Worm (Caenorhabditis elegans) whole organism, early embryonic: ENCODE measurements around the gene H10D18.5.

Source experiments
- B0310.2 ChIP-seq: sonication (generic microtip); optimal IDR thresholded peaks from 2 replicates; lab custom pipeline; 2016; ENCODE audit warnings: mild to moderate bottlenecking, missing genetic modification characterization, missing compliant biosample characterization
- F13C5.2 ChIP-seq: sonication (generic microtip); optimal IDR thresholded peaks from 2 replicates; lab custom pipeline; 2017; ENCODE audit warnings: mild to moderate bottlenecking, missing genetic modification characterization, inconsistent platforms, missing compliant biosample characterization
- aly-1 ChIP-seq: sonication (generic microtip); optimal IDR thresholded peaks from 2 replicates; lab custom pipeline; 2016; ENCODE audit warnings: missing genetic modification characterization, missing compliant biosample characterization
- ama-1 ChIP-seq: fragments of 150-350 bp; optimal IDR thresholded peaks from 2 replicates; lab custom pipeline; 2014
- ceh-13 ChIP-seq: fragments of 200-800 bp; sonication (Bioruptor generic); optimal IDR thresholded peaks from 2 replicates; lab custom pipeline; 2018; ENCODE audit warnings: mild to moderate bottlenecking, missing genetic modification characterization, missing compliant biosample characterization
- ceh-36 ChIP-seq: sonication (generic microtip); optimal IDR thresholded peaks from 2 replicates; lab custom pipeline; 2016; ENCODE audit warnings: missing genetic modification characterization, inconsistent platforms, missing compliant biosample characterization
- ets-7 ChIP-seq: sonication (generic microtip); optimal IDR thresholded peaks from 2 replicates; lab custom pipeline; 2016; ENCODE audit warnings: missing genotype, missing genetic modification characterization, missing compliant biosample characterization
- flt-1 ChIP-seq: fragments of 200-800 bp; sonication (Bioruptor generic); IDR thresholded peaks from 2 replicates; pipeline ENCODE4 v1.3.6; 2022; ENCODE audit warnings: missing genetic modification characterization, missing compliant biosample characterization
- hmbx-1 ChIP-seq: sonication (generic microtip); optimal IDR thresholded peaks from 2 replicates; lab custom pipeline; 2016; ENCODE audit warnings: mild to moderate bottlenecking, missing genetic modification characterization, missing compliant biosample characterization
- hmg-4 ChIP-seq: fragments of 200-800 bp; sonication (Bioruptor generic); optimal IDR thresholded peaks from 2 replicates; lab custom pipeline; 2018; ENCODE audit warnings: mild to moderate bottlenecking, missing genetic modification characterization, missing compliant biosample characterization
- hnd-1 ChIP-seq: sonication (generic microtip); optimal IDR thresholded peaks from 2 replicates; lab custom pipeline; 2016; ENCODE audit warnings: missing genetic modification characterization, missing compliant biosample characterization
- pes-1 ChIP-seq: fragments of 200-800 bp; sonication (Bioruptor generic); IDR thresholded peaks from 2 replicates; pipeline ENCODE4 v1.3.6; 2022; ENCODE audit warnings: missing genetic modification reagents, missing genetic modification characterization, missing compliant biosample characterization
- scrt-1 ChIP-seq: fragments of 200-800 bp; sonication (Bioruptor generic); IDR thresholded peaks from 2 replicates; pipeline ENCODE4 v1.3.6; 2022; ENCODE audit warnings: missing genetic modification characterization, missing compliant biosample characterization
- sea-1 ChIP-seq: fragments of 200-800 bp; sonication (Bioruptor generic); conservative IDR thresholded peaks from 2 replicates; pipeline ENCODE4 v1.3.6; 2022; ENCODE audit warnings: missing genetic modification characterization, missing compliant biosample characterization
- tbx-11 ChIP-seq: fragments of 200-800 bp; sonication (Bioruptor generic); IDR thresholded peaks from 2 replicates; pipeline ENCODE4 v1.3.6; 2022; ENCODE audit warnings: missing genetic modification characterization, missing compliant biosample characterization
- tbx-37 ChIP-seq: fragments of 200-800 bp; sonication (Bioruptor generic); conservative IDR thresholded peaks from 2 replicates; pipeline ENCODE4 v1.3.6; 2022; ENCODE audit warnings: missing genetic modification reagents, missing genetic modification characterization, missing compliant biosample characterization
- tra-4 ChIP-seq: sonication (generic microtip); optimal IDR thresholded peaks from 2 replicates; lab custom pipeline; 2017; ENCODE audit warnings: missing genetic modification characterization, missing compliant biosample characterization

Gene H10D18.5

ce11 chrV:3843926-3844325, 12.4 kb upstream of the H10D18.5 start, which contains the start of gene ugt-32:
ugt-32 (minus strand) TSS chrV:3844007.
- TF ChIP-seq tbx-11 (GFP tag; lab: Robert Waterston, UW) (no peak), sea-1 (GFP tag; lab: Robert Waterston, UW) (no peak), B0310.2 (no peak), tbx-37 (GFP tag; lab: Robert Waterston, UW) (no peak), flt-1 (GFP tag; lab: Robert Waterston, UW) (no peak), scrt-1 (GFP tag; lab: Robert Waterston, UW) (no peak), pes-1 (GFP tag; lab: Robert Waterston, UW) (no peak), hnd-1 (tag; lab: Kevin White, UChicago) (no peak), ama-1 (lab: Kevin White, UChicago) (no peak), ceh-13 (no peak), aly-1 (no peak), ets-7 (tag; lab: Kevin White, UChicago) (no peak), F13C5.2 (no peak), hmg-4 (no peak), ceh-36 (tag; lab: Kevin White, UChicago) (no peak), tra-4 (tag; lab: Kevin White, UChicago) (no peak), hmbx-1 (tag; lab: Kevin White, UChicago) (no peak)

DNA sequence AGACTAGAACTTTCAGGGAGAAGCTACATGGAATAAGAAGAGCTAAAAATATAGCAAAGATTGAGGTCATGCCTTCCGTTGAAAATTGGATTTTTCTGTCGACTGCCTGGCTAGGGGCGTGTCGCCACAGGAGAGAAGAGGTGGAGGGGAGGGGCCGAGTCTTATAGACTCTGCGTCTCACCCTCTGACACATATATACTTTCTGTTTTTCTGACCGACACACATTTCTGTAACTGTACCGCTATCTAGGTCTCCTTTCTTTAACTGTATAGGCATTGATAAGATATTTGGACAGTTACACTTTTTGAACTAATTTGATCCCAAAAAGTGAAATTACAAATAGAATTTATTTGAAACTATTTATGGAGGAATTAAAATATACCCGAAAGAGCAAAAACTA, 9.9 kb upstream of the H10D18.5 start:
- no peak for TF ChIP-seq tbx-37 (GFP tag; lab: Robert Waterston, UW)
- TF ChIP-seq ets-7 (tag; lab: Kevin White, UChicago): no peak
- TF ChIP-seq hmbx-1 (tag; lab: Kevin White, UChicago): no peak
- TF ChIP-seq sea-1 (GFP tag; lab: Robert Waterston, UW): no peak

DNA sequence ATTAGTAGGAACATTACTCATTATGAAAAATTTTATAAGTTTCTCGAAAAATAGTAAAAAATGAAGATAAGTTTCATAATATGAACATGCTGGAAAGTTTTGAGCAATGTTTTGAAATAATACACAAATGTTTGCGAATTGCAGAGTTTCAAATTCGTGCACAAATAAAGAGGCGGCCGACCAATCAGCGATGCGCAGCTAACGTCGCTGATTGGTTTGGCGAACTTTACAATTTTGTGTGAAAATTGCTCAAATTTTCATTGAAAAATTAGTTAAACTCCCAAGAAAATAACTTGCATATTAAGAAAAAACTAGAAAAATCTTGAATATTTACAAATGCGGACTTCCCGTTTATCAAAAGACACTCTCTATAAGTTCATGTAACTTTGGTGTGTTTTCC, 1.1 kb upstream of the H10D18.5 start:
- no peak for TF ChIP-seq hmbx-1 (tag; lab: Kevin White, UChicago)
- TF ChIP-seq aly-1: no peak
- TF ChIP-seq tbx-37 (GFP tag; lab: Robert Waterston, UW): no peak
- no peak for TF ChIP-seq sea-1 (GFP tag; lab: Robert Waterston, UW)
- TF ChIP-seq ets-7 (tag; lab: Kevin White, UChicago): no peak
- no peak for TF ChIP-seq tra-4 (tag; lab: Kevin White, UChicago)
- no peak for TF ChIP-seq flt-1 (GFP tag; lab: Robert Waterston, UW)
- no peak for TF ChIP-seq B0310.2
- no peak for TF ChIP-seq hnd-1 (tag; lab: Kevin White, UChicago)

- TF ChIP-seq F13C5.2 (no peak), tbx-11 (GFP tag; lab: Robert Waterston, UW) (no peak), ceh-36 (tag; lab: Kevin White, UChicago) (no peak), flt-1 (GFP tag; lab: Robert Waterston, UW) (no peak), aly-1 (no peak), ama-1 (lab: Kevin White, UChicago) (no peak), scrt-1 (GFP tag; lab: Robert Waterston, UW) (no peak), sea-1 (GFP tag; lab: Robert Waterston, UW) (no peak), hnd-1 (tag; lab: Kevin White, UChicago) (no peak), ceh-13 (no peak), hmbx-1 (tag; lab: Kevin White, UChicago) (no peak), tra-4 (tag; lab: Kevin White, UChicago) (no peak), ets-7 (tag; lab: Kevin White, UChicago) (no peak), hmg-4 (no peak)
Measured at ce11 chrV:3832103-3832502, 587 bp upstream of the H10D18.5 start.

- TF ChIP-seq F13C5.2 (no peak), flt-1 (GFP tag; lab: Robert Waterston, UW) (no peak), hnd-1 (tag; lab: Kevin White, UChicago) (no peak), ceh-36 (tag; lab: Kevin White, UChicago) (no peak), sea-1 (GFP tag; lab: Robert Waterston, UW) (no peak), tbx-37 (GFP tag; lab: Robert Waterston, UW) (no peak), tra-4 (tag; lab: Kevin White, UChicago) (no peak), aly-1 (no peak), B0310.2 (no peak), tbx-11 (GFP tag; lab: Robert Waterston, UW) (no peak), ama-1 (lab: Kevin White, UChicago) (no peak), pes-1 (GFP tag; lab: Robert Waterston, UW) (no peak), scrt-1 (GFP tag; lab: Robert Waterston, UW) (no peak), ets-7 (tag; lab: Kevin White, UChicago) (no peak), ceh-13 (no peak), hmg-4 (no peak), hmbx-1 (tag; lab: Kevin White, UChicago) (no peak)
Measured at ce11 chrV:3825190-3825589, 6.3 kb downstream of the H10D18.5 start.

- TF ChIP-seq ama-1 (lab: Kevin White, UChicago) (no peak), tra-4 (tag; lab: Kevin White, UChicago) (no peak), F13C5.2 (no peak), ceh-13 (no peak), ets-7 (tag; lab: Kevin White, UChicago) (no peak), aly-1 (no peak), flt-1 (GFP tag; lab: Robert Waterston, UW) (no peak), scrt-1 (GFP tag; lab: Robert Waterston, UW) (no peak)
Measured at ce11 chrV:3820875-3821274, 10.6 kb downstream of the H10D18.5 start.

DNA sequence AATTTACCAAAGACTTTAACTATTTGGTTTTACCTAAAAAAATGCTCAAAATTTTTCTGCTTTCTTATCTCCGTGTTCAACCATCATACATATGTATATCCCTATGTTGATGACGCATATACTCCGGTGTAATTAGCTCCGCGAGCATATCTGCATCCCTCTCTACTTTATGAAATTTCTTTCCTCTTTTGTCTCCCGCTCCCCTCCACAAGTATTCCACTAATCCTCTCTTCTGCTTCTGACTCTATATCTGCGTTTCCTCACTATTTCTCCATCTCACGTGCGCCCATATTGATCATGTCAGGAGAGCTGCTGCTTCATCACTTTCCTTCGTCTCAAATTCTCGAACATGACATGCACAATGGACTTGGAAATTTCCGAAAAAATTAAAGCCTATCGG, 16.6 kb downstream of the H10D18.5 start, which contains the start of gene H10D18.1:
Gene H10D18.1, plus strand, starts transcription at position 277 of the 400 bp plus-strand sequence.
- TF ChIP-seq aly-1: no peak
- TF ChIP-seq B0310.2: no peak
- TF ChIP-seq tbx-11 (GFP tag; lab: Robert Waterston, UW): no peak
- TF ChIP-seq sea-1 (GFP tag; lab: Robert Waterston, UW): no peak
- TF ChIP-seq tbx-37 (GFP tag; lab: Robert Waterston, UW): no peak
- TF ChIP-seq ceh-13: no peak
- TF ChIP-seq hmbx-1 (tag; lab: Kevin White, UChicago): no peak
- no peak for TF ChIP-seq ama-1 (lab: Kevin White, UChicago)
- no peak for TF ChIP-seq F13C5.2
- no peak for TF ChIP-seq scrt-1 (GFP tag; lab: Robert Waterston, UW)
- no peak for TF ChIP-seq pes-1 (GFP tag; lab: Robert Waterston, UW)
- TF ChIP-seq hmg-4: no peak
- TF ChIP-seq ets-7 (tag; lab: Kevin White, UChicago): no peak
- TF ChIP-seq hnd-1 (tag; lab: Kevin White, UChicago): no peak
- TF ChIP-seq ceh-36 (tag; lab: Kevin White, UChicago): no peak
